Fruit fly (Drosophila melanogaster) Kc167 (cell line): ENCODE results near the gene Jhbp15.

ENCODE experiments used
- Myc ChIP-seq: fragments of >200 bp; optimal IDR thresholded peaks from 2 replicates; lab custom pipeline; 2017; ENCODE audit warnings: missing external identifiers
- Sin3A ChIP-seq: fragments of >200 bp; optimal IDR thresholded peaks from 2 replicates; lab custom pipeline; 2018; ENCODE audit warnings: missing external identifiers
- h ChIP-seq: fragments of >200 bp; optimal IDR thresholded peaks from 3 replicates; lab custom pipeline; 2018; ENCODE audit warnings: missing external identifiers
- insv ChIP-seq: fragments of >200 bp; optimal IDR thresholded peaks from 3 replicates; lab custom pipeline; 2018; ENCODE audit warnings: missing external identifiers
- psq ChIP-seq: fragments of >200 bp; optimal IDR thresholded peaks from 2 replicates; lab custom pipeline; 2017; ENCODE audit warnings: missing external identifiers
- ttk ChIP-seq: sonication (Bioruptor generic); optimal IDR thresholded peaks from 2 replicates; lab custom pipeline; 2017; ENCODE audit warnings: missing external identifiers

Gene Jhbp15

DNA sequence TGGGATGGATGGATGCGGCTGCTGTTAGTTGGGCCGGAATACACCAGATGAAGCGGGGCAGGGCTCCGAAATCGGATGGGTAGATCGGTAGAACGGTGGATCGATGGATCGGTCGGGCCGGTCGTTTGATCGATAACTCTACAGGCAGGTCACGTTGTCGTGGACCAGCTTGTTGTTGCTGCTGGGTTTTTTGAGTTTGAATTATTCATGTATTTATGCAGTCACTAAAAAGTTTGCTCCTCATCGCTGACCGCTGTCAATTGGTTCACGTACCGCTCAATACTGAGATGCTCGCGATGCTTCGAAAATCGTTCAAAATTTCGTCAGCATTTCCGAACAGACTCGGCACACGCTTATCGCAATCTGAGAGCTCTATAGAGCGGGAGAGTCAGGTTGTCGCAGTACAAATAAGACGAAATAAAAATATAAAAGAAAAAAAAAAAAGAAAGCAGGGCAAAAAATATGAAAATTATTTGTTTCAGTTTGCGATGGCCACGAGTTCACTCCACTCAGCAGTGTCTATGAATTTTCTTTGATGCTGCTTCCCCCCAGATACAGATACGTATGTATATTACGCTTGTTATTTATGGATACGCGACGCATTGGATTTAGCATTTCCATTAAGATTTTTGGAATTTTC, 26.8 kb downstream of the Jhbp15 start, which contains the start of gene peg:
Gene peg (minus strand): TSS at position 262 of the 640 bp plus-strand sequence.
- TF ChIP-seq Myc (lab: Kevin White, UChicago) (no peak), insv (no peak), psq (lab: Kevin White, UChicago) (no peak), Sin3A (lab: Kevin White, UChicago) (no peak)

DNA sequence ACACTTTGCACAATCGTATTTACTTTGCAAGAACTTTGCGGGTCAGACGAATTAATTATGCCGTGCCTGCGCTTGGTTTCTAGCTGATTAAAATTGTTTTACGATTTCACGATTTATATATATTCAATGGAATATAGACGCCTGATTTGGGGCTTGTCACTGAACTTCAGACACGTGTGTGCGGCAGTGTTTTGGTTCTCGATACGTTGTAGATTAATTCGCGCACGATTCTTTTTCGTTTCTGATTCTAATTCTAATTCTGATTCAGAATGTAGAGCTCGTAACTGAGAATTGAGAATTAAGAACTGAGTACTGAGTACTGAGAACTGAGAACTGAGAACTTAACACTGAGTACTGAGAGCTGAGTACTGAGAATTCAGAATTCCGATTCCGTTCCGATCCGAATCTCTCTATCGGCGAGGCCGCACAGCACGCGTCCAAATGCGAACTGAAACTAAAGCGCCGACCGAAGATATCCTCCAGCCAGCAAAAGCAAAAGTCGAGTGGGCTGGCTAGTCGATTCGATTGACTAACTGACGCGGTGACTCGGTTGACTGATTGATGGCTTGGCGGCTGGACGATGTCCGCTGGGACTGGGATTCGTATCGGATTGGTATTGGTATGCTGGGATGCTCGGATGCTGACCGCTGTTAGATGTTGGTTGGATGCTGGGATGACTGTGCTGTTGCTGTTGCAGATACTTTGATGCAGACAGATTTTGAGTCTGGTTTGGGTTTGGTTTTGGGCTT, 27.8 kb downstream of the Jhbp15 start:
- TF ChIP-seq Sin3A (lab: Kevin White, UChicago) (no peak), h (lab: Kevin White, UChicago) (no peak), Myc (lab: Kevin White, UChicago) (no peak), ttk (lab: Kevin White, UChicago) (no peak), insv (no peak), psq (lab: Kevin White, UChicago) (no peak)

DNA sequence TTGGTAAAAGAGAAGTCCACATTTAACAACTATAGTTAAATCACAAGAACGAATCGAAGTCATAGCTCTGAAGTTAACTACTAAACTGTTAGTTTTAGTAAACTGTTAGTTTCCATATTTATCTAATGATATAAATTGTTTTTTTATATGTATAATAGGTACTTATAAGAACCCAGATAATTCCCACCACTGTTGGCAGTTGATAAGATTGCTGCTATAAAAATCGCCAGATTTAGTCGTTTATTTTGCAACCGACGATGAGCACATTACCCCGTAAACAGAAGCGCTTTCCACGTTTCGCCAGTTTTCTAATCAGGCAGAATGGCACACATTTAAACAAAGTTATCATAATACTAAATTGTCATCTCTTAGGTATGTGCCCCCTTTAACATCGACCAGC, 31.7 kb downstream of the Jhbp15 start:
- TF ChIP-seq insv, result no peak
- TF ChIP-seq Sin3A (lab: Kevin White, UChicago), result no peak
- TF ChIP-seq ttk (lab: Kevin White, UChicago), result no peak
- no peak for TF ChIP-seq psq (lab: Kevin White, UChicago)
- no peak for TF ChIP-seq h (lab: Kevin White, UChicago)
- no peak for TF ChIP-seq Myc (lab: Kevin White, UChicago)

DNA sequence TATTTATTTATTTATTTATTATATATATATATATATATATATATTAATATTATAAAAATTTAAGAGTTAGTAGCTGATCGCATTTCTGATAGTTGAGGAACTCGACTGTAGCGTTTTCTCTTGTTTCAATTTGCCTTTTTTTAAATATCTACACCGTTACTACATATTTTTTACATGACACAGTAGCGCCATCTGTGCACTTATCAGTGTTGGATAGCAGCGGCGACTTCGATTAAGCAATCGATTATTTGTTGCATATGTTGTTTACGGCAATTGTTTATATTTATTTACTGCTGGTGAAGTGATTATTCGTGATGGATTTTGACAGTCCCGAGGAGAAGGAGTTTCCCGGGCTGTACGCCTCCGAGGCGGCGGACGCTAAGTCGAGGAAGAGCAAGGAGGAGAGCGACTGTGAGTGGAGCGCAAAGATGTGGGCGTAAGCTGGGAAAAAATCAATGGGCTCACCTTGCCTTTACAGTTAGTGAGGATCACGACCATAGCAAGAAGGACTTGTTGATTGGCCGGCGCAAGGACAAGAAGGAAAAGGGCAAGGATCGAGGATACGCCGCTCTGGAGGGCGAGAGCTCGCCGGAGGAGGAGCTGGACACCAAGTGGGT, 33.2 kb downstream of the Jhbp15 start, which contains the start of gene Rlip:
Gene Rlip (plus strand): TSS at position 221 of the 617 bp plus-strand sequence.
- TF ChIP-seq Myc (lab: Kevin White, UChicago), result no peak
- no peak for TF ChIP-seq insv
- no peak for TF ChIP-seq psq (lab: Kevin White, UChicago)
- no peak for TF ChIP-seq h (lab: Kevin White, UChicago)
- TF ChIP-seq ttk (lab: Kevin White, UChicago), result no peak
- no peak for TF ChIP-seq Sin3A (lab: Kevin White, UChicago)

DNA sequence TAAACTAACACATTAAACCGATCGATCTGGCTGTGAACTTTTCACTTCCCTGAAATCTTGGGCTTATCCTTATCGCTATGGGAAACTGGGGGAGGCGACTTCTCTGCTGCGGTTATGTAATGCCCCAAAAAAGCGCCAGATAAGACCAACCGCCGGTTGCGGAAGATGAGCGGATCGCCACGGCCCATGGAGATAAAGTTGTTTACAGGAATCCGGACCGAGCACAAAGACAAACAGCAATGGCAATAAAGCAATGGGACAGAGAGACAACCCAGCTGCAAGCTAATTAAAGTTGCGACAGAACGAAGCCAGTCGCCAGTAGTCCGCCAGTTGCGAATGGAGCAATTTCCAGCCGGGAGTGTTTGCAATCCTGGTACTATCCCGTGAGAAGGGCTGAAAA, 35.1 kb downstream of the Jhbp15 start, which contains the start of gene CG5697:
Gene CG5697 (plus strand): TSS at position 314 of the 400 bp plus-strand sequence.
- TF ChIP-seq Sin3A (lab: Kevin White, UChicago), result no peak
- TF ChIP-seq h (lab: Kevin White, UChicago), result no peak
- TF ChIP-seq ttk (lab: Kevin White, UChicago), result no peak
- TF ChIP-seq Myc (lab: Kevin White, UChicago), result no peak
- no peak for TF ChIP-seq psq (lab: Kevin White, UChicago)
- TF ChIP-seq insv, result no peak

DNA sequence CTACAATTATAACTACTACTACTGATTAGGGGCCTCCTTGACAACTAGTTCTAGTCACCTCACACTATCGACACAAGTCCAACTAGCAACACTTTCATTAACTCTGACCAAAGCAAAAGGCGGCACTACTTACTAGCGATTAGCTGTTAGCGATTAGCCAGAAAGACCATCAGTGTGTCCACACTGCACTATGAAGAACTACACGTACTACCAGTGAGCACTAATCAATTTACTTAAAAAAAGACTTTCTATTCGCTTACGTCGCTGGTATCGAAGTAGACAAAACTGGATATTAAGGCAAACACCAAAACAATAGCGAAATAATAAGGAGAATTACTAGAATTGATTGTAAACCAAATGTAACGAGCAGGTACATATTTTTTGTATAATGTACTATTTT, 37.0 kb downstream of the Jhbp15 start:
- TF ChIP-seq Myc (lab: Kevin White, UChicago) (no peak), Sin3A (lab: Kevin White, UChicago) (no peak), insv (no peak), psq (lab: Kevin White, UChicago) (no peak), h (lab: Kevin White, UChicago) (no peak), ttk (lab: Kevin White, UChicago) (no peak)

DNA sequence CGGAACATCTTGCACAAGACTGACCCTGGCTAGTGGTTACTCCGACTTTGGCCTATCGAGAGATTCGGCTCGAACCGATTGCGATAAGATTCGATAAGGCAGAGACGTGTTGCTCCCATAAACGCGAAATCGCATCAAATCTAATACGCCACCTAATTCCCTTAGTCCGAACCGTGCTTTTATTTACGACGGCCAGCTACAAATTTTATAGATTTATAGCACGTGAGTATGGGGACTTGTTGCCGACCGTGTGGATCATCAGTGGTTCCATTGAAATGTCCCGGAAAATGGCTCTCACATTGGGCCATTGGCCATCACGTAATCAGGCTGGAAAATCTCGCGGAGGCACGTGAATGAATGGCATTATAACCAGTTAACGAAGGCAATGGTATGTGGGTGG, 43.8 kb downstream of the Jhbp15 start, which contains the start of gene Alp5:
Gene Alp5 (minus strand): TSS at position 24 of the 400 bp plus-strand sequence.
- TF ChIP-seq Sin3A (lab: Kevin White, UChicago), result no peak

DNA sequence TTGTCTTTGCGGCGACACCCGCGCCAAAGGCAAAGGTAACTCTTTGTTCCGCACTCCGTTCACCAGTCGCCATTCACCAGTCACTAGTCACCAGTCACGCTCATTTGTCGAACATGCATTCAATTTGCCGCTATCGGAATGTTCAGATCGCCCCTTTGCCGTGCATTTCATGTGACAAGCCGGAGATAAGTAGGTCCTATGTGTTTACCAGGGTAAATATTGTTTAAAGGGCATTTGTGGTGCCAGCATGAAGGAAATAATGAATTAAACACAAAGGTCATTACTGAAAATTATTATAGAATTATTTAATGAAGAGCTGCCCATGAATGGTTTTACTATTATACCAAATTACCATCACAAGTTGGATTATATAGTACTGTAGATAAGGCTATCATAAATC, 49.7 kb downstream of the Jhbp15 start:
- TF ChIP-seq psq (lab: Kevin White, UChicago), result no peak
- no peak for TF ChIP-seq insv
- TF ChIP-seq Myc (lab: Kevin White, UChicago), result no peak
- no peak for TF ChIP-seq h (lab: Kevin White, UChicago)
- TF ChIP-seq Sin3A (lab: Kevin White, UChicago), result no peak
- TF ChIP-seq ttk (lab: Kevin White, UChicago), result no peak
